Worm (Caenorhabditis elegans): Measurements from ENCODE around the gene str-204.

DNA sequence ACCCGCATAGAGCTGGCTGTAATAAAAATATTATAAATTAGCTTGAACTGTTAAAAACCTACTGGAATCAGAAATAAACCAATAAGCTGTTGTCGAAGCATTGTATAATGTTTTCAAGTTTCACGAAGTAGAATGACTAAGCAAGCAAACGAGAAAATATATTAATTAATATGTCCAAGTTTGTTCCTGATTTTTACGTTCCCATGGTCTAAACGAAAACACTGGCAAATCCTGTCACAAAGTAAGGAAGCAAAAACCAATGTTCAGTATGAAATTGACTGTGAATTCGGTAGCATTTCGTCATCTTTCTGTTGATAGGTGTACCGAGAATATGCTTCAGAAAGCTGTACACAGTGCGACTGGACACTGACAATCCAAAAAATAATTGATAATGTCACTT lies 39.3 kb upstream of the str-204 start, which contains the start of gene srx-34:
- TF ChIP-seq ceh-2 (tag; optimal IDR thresholded peaks at IDR 0.05), result no peak
- no peak for TF ChIP-seq elt-2 (tag; optimal IDR thresholded peaks at IDR 0.05)
- TF ChIP-seq eyg-1 (tag; optimal IDR thresholded peaks at IDR 0.05), result no peak
- TF ChIP-seq ama-1 (optimal IDR thresholded peaks at IDR 0.05), result no peak
- TF ChIP-seq sdc-2 (tag; optimal IDR thresholded peaks at IDR 0.05), result no peak
- TF ChIP-seq mec-3 (tag; optimal IDR thresholded peaks at IDR 0.05; ENCODE audit: borderline replicate concordance), result no peak
- TF ChIP-seq sox-4 (tag; optimal IDR thresholded peaks at IDR 0.05), result no peak
- no peak for TF ChIP-seq fkh-6 (tag; optimal IDR thresholded peaks at IDR 0.05)
- TF ChIP-seq pha-2 (tag; optimal IDR thresholded peaks at IDR 0.05), result no peak
- TF ChIP-seq tbx-7 (tag; optimal IDR thresholded peaks at IDR 0.05), result no peak
- no peak for TF ChIP-seq T23F11.4 (GFP tag; optimal IDR thresholded peaks at IDR 0.05)
- TF ChIP-seq nfya-1 (tag; optimal IDR thresholded peaks at IDR 0.05), result no peak

All from whole organism, late embryonic.